Worm (Caenorhabditis elegans) whole organism, dauer: ENCODE measurements around the gene fbxc-42.
"Not testable (repeated sequence)": the region's sequence is repeated elsewhere in the genome, so short reads cannot be mapped to it uniquely, and the experiment has no call there.

Source experiments
- unc-62 ChIP-seq: sonication (generic microtip); optimal IDR thresholded peaks from 2 replicates; lab custom pipeline; 2017; ENCODE audit warnings: missing biosample characterization, missing genetic modification reagents, missing genetic modification characterization

Gene fbxc-42

ce11 chrII:991300-991699, at the start of gene fbxc-42:
TSS of gene fbxc-42 (plus strand) at chrII:991600.
- TF ChIP-seq unc-62 (GFP tag; lab: Kevin White, UChicago): no peak

ce11 chrII:943773-944172, 47.6 kb upstream of the fbxc-42 start, which contains the start of gene clec-43:
TSS of gene clec-43 (plus strand) at chrII:944066.
- no peak for TF ChIP-seq unc-62 (GFP tag; lab: Kevin White, UChicago)

- no peak for TF ChIP-seq unc-62 (GFP tag; lab: Kevin White, UChicago)
Observed at ce11 chrII:948091-948490, 43.3 kb upstream of the fbxc-42 start, which contains the start of gene fbxc-32. TSS of gene fbxc-32 (minus strand) at chrII:948191.

ce11 chrII:950374-950773, 41.0 kb upstream of the fbxc-42 start:
- TF ChIP-seq unc-62 (GFP tag; lab: Kevin White, UChicago): no peak

DNA sequence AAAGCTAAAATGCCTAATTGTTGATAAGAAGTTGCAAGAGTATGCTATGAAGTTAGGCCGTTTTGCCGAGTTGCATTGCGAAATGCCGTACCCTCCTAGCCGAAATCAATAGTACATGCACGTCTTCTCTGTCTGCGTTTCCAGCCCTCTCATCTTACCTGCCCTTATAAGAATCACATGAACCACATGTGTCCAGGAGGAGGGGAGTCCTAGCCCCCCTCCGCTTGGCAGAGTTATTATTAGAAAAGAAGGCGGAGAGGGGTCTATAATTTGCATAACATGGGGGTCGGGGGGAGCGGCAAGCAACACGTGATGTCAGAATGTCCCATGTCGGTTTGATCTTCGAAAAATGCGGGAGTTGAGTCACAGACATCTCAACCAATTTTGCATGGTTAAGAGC, 38.3 kb upstream of the fbxc-42 start:
- no peak for TF ChIP-seq unc-62 (GFP tag; lab: Kevin White, UChicago)

DNA sequence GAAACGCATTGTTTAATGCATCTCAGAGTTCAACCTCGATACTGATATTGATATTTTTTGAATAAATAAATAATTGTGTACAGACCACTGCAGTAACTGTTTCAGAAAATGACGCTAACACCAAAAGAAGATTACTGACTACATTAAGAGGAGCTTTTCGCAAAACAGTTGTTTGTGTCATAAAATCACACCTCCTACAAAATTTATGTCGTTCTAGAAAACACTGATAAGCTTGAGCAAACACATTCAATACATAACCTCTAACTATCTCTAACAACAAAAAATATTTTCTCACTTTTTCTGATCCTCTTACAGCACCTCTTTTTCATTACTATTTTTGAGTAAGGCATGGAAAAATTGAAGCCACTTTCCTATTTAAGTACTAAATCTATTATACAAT, 36.8 kb upstream of the fbxc-42 start, which contains the start of gene fbxc-7:
Gene fbxc-7, plus strand, starts transcription at position 301 of the 400 bp plus-strand sequence.
- TF ChIP-seq unc-62 (GFP tag; lab: Kevin White, UChicago): not testable (repeated sequence)

DNA sequence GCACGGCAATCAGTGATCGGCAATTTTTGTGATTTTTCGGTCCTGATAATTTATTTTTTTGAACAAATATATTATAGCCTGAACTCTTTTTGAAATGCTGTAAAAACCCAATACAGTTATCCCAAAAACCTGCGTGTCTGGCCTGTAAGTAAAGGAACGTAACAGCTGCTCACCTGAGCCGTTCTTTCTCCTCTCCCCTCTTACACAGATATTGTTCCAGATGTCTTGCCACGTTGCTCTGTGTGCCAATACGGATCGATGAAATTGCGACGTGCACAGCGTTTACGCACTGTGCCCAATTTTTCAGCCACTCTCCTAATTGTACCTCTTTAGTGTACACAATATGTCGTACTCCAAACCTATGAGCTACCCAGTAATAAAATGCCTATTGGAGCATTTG, 32.8 kb upstream of the fbxc-42 start, which contains the start of gene sdz-4:
Gene sdz-4, plus strand, starts transcription at position 301 of the 400 bp plus-strand sequence.
- TF ChIP-seq unc-62 (GFP tag; lab: Kevin White, UChicago): no peak

DNA sequence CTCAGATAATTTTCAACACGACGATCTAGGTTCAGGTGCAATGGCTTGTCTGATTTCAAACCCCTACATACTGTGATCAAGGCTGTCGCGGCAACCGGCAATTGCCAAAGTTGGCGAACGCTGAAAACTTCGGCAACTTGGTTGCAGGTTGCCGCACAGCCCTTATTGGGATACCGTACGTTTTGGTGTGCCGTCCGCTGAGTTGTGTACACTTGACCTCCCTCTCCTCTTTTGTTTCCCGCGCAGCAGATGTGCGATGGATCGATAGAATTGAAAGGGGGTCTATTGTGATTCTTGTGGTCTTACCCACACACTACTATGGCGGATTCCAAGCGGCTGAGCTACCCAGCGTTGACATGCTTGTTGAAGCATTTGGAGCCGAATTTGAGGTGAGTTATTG, 31.2 kb upstream of the fbxc-42 start, which contains the start of the genes C32B5.18 and C32B5.7:
Gene C32B5.18, plus strand, starts transcription at position 301 of the 400 bp plus-strand sequence.
Gene C32B5.7, plus strand, starts transcription at position 311 of the 400 bp plus-strand sequence.
- no peak for TF ChIP-seq unc-62 (GFP tag; lab: Kevin White, UChicago)

DNA sequence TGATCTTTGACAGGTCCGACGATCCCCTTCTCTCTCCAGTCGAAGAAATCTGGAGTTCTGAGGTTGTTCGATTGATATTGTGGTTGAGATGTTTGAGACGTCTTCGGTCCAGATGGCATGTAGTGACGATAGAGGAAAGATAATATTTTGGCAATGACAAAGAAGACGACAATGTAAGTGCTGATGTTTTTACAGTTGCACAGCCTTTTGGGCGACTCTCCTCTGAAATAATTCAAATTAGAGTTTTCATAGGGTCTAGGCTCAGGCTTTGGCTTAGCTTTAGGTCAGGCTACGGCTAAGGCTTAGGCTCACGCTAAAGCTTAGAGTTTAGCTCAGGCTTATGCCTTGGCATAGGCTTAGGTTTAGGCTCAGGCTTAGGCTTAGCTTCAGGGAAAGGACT, 29.4 kb upstream of the fbxc-42 start, which contains the start of gene C32B5.13:
Gene C32B5.13, minus strand, starts transcription at position 101 of the 400 bp plus-strand sequence.
- no peak for TF ChIP-seq unc-62 (GFP tag; lab: Kevin White, UChicago)

- not testable (repeated sequence) for TF ChIP-seq unc-62 (GFP tag; lab: Kevin White, UChicago)
Observed at ce11 chrII:966962-967361, 24.4 kb upstream of the fbxc-42 start, which contains the start of gene fbxc-18. TSS of gene fbxc-18 (minus strand) at chrII:967062.

DNA sequence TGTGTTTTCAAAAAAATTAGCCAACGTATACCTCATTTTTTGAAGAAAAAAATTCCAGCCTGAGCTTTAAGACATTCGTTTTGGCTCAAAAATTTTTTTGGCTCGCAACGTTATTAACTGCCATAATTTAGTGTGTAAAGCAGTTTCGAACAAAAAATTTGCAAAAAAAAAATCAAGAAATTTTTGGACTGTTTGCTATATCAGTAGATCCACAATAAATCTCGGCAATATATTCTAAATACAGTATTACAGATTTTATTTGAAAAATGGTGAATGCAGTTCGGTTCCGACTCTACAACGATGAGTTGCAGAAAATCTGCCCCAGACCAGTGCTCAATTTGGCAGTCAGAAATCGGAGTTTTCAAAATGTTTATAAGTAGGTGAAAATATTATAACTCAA, 23.3 kb upstream of the fbxc-42 start, which contains the start of gene C32B5.6:
Gene C32B5.6, plus strand, starts transcription at position 301 of the 400 bp plus-strand sequence.
- TF ChIP-seq unc-62 (GFP tag; lab: Kevin White, UChicago): not testable (repeated sequence)

ce11 chrII:972850-973249, 18.6 kb upstream of the fbxc-42 start, which contains the start of gene C32B5.15:
TSS of gene C32B5.15 (minus strand) at chrII:972950.
- TF ChIP-seq unc-62 (GFP tag; lab: Kevin White, UChicago): no peak

- no peak for TF ChIP-seq unc-62 (GFP tag; lab: Kevin White, UChicago)
Observed at ce11 chrII:973999-974398, 17.4 kb upstream of the fbxc-42 start, which contains the start of gene fbxc-14. TSS of gene fbxc-14 (plus strand) at chrII:974299.

ce11 chrII:979135-979534, 12.3 kb upstream of the fbxc-42 start, which contains the start of the genes fbxc-17 and fbxc-15:
TSS of gene fbxc-17 (minus strand) at chrII:979235.
TSS of gene fbxc-15 (plus strand) at chrII:979423.
- TF ChIP-seq unc-62 (GFP tag; lab: Kevin White, UChicago): no peak

ce11 chrII:982842-983241, 8.6 kb upstream of the fbxc-42 start, which contains the start of gene srh-274:
TSS of gene srh-274 (plus strand) at chrII:983142.
- TF ChIP-seq unc-62 (GFP tag; lab: Kevin White, UChicago): no peak

- not testable (repeated sequence) for TF ChIP-seq unc-62 (GFP tag; lab: Kevin White, UChicago)
Observed at ce11 chrII:985703-986102, 5.7 kb upstream of the fbxc-42 start, which contains the start of gene fbxc-40. TSS of gene fbxc-40 (plus strand) at chrII:986003.

DNA sequence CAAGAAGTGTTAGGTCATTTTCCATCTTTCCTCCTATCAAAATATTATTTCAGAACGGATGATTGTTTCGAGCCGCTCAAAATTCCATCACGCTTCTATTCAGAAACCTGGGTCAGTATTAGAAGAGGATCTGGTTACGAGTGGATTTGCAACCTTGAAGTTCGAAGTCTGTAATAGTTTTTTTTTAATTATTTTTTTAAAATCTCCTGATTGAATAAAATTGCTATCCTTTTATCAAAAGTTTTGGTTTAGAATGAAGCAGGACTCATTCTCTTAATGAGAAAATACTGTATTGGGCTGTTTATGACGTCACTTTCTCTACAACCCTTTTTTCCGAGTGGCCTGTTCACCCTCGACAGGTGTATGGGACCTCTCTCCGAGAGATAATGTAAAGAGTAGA, 3.0 kb upstream of the fbxc-42 start, which contains the start of gene fbxc-39:
Gene fbxc-39, plus strand, starts transcription at position 301 of the 400 bp plus-strand sequence.
- no peak for TF ChIP-seq unc-62 (GFP tag; lab: Kevin White, UChicago)
